Fruit fly (Drosophila melanogaster): ENCODE measurements around the gene CG2082.

Gene CG2082

dm6 chr3R:5791497-5791896 lies 10.6 kb upstream of the CG2082 start, which contains the start of gene Hpf1 (continued):
- TF ChIP-seq Rfx (GFP tag; IDR thresholded peaks at IDR 0.05): peak; percentile 99
- peak; percentile 98 for TF ChIP-seq Hr3 (GFP tag; optimal IDR thresholded peaks at IDR 0.05)
- TF ChIP-seq jing (GFP tag; optimal IDR thresholded peaks at IDR 0.05): peak; percentile 96
- TF ChIP-seq oc (tag; optimal IDR thresholded peaks at IDR 0.05): peak; percentile 97
- peak; percentile 96 for TF ChIP-seq CG2202 (tag; optimal IDR thresholded peaks at IDR 0.05)
- TF ChIP-seq eyg (GFP tag; optimal IDR thresholded peaks at IDR 0.05): peak; percentile 98
- TF ChIP-seq CG15073 (GFP tag; optimal IDR thresholded peaks at IDR 0.05): peak; percentile 86
- TF ChIP-seq CG8765 (GFP tag; IDR thresholded peaks at IDR 0.05): peak; percentile 94
- TF ChIP-seq Poxn (GFP tag; IDR thresholded peaks at IDR 0.05): peak; percentile 95
- peak; percentile 95 for TF ChIP-seq D19B (GFP tag; optimal IDR thresholded peaks at IDR 0.05)
- peak; percentile 97 for TF ChIP-seq CG7556 (GFP tag; optimal IDR thresholded peaks at IDR 0.05)
- peak; percentile 98 for TF ChIP-seq grau (tag; optimal IDR thresholded peaks at IDR 0.05)
- TF ChIP-seq fd96Cb (tag; optimal IDR thresholded peaks at IDR 0.05): peak; percentile 98
- no peak for TF ChIP-seq h (optimal IDR thresholded peaks at IDR 0.05)
- TF ChIP-seq CG42726 (GFP tag; IDR thresholded peaks at IDR 0.05; ENCODE audit: partially characterized antibody): 0 out of 2 replicates have a peak, but pooled peaks have one; percentile 29
- TF ChIP-seq CG17568 (GFP tag; optimal IDR thresholded peaks at IDR 0.05): peak; percentile 97
- TF ChIP-seq D (optimal IDR thresholded peaks at IDR 0.05): no peak
- peak; percentile 96 for TF ChIP-seq D (GFP tag; optimal IDR thresholded peaks at IDR 0.05)
- TF ChIP-seq vfl (GFP tag; optimal IDR thresholded peaks at IDR 0.05): peak; percentile 98
- TF ChIP-seq CG17361 (GFP tag; IDR thresholded peaks at IDR 0.05): peak; percentile 99
- TF ChIP-seq CG10209 (GFP tag; optimal IDR thresholded peaks at IDR 0.05): peak; percentile 98
- peak; percentile 95 for TF ChIP-seq Hmx (GFP tag; optimal IDR thresholded peaks at IDR 0.05)
- TF ChIP-seq Nf-YB (GFP tag; optimal IDR thresholded peaks at IDR 0.05): peak; percentile 88
- TF ChIP-seq Myb (GFP tag; optimal IDR thresholded peaks at IDR 0.05): peak; percentile 92
- peak; percentile 84 for TF ChIP-seq CG2116 (GFP tag; optimal IDR thresholded peaks at IDR 0.05)
- peak; percentile 99 for TF ChIP-seq Fer1 (GFP tag; optimal IDR thresholded peaks at IDR 0.05)
- peak; percentile 92; the same call in 2 of the 4 replicates for TF ChIP-seq chinmo (GFP tag; IDR thresholded peaks at IDR 0.05; ENCODE audit: partially characterized antibody)
- peak; percentile 98 for TF ChIP-seq Atf-2 (GFP tag; optimal IDR thresholded peaks at IDR 0.05)
- peak; percentile 97 for TF ChIP-seq sug (tag; optimal IDR thresholded peaks at IDR 0.05)
- TF ChIP-seq CoRest (tag; optimal IDR thresholded peaks at IDR 0.05): peak; percentile 99
- TF ChIP-seq Side (GFP tag; optimal IDR thresholded peaks at IDR 0.05): peak; percentile 98
- no peak for TF ChIP-seq CG8478 (optimal IDR thresholded peaks at IDR 0.05)
- peak; percentile 98 for TF ChIP-seq CG31441 (GFP tag; IDR thresholded peaks at IDR 0.05)
- peak; percentile 97 for TF ChIP-seq org-1 (GFP tag; optimal IDR thresholded peaks at IDR 0.05)
- peak; percentile 85; the same call in 2 of the 3 replicates for TF ChIP-seq CG2199 (GFP tag; IDR thresholded peaks at IDR 0.05)
- TF ChIP-seq CHES-1-like (GFP tag; optimal IDR thresholded peaks at IDR 0.05): peak; percentile 99
- peak; percentile 96 for TF ChIP-seq stc (GFP tag; IDR thresholded peaks at IDR 0.05)
- TF ChIP-seq Xrp1 (GFP tag; IDR thresholded peaks at IDR 0.05): peak; percentile 99
- TF ChIP-seq row (GFP tag; IDR thresholded peaks at IDR 0.05): peak; percentile 99
- peak; percentile 99 for TF ChIP-seq zfh2 (GFP tag; optimal IDR thresholded peaks at IDR 0.05)
- peak; percentile 97 for TF ChIP-seq H15 (GFP tag; IDR thresholded peaks at IDR 0.05)
- TF ChIP-seq btn (GFP tag; optimal IDR thresholded peaks at IDR 0.05): peak; percentile 95
- TF ChIP-seq CG8281 (tag; optimal IDR thresholded peaks at IDR 0.05): peak; percentile 91
- peak; percentile 98 for TF ChIP-seq ci (GFP tag; IDR thresholded peaks at IDR 0.05)
- TF ChIP-seq Atf6 (GFP tag; IDR thresholded peaks at IDR 0.05): peak; percentile 98
- peak; percentile 99 for TF ChIP-seq gro (GFP tag; optimal IDR thresholded peaks at IDR 0.05)
- no peak for TF ChIP-seq Hr39 (optimal IDR thresholded peaks at IDR 0.05)
- peak; percentile 98 for TF ChIP-seq corto (GFP tag; optimal IDR thresholded peaks at IDR 0.05)
- TF ChIP-seq tx (GFP tag; optimal IDR thresholded peaks at IDR 0.05): peak; percentile 98
- TF ChIP-seq zen (tag; optimal IDR thresholded peaks at IDR 0.05): peak; percentile 97
- peak; percentile 92 for TF ChIP-seq Gsc (GFP tag; IDR thresholded peaks at IDR 0.05)
- TF ChIP-seq odd (GFP tag; optimal IDR thresholded peaks at IDR 0.05): peak; percentile 96
- peak; percentile 92 for TF ChIP-seq YL-1 (GFP tag; optimal IDR thresholded peaks at IDR 0.05)

Data from whole organism, embryonic.